Fruit fly (Drosophila melanogaster): Measurements from ENCODE around the gene CG3961.
A peak's percentile ranks its signal among the peaks of the same experiment; 100 is the strongest.

The CG3961 gene

DNA sequence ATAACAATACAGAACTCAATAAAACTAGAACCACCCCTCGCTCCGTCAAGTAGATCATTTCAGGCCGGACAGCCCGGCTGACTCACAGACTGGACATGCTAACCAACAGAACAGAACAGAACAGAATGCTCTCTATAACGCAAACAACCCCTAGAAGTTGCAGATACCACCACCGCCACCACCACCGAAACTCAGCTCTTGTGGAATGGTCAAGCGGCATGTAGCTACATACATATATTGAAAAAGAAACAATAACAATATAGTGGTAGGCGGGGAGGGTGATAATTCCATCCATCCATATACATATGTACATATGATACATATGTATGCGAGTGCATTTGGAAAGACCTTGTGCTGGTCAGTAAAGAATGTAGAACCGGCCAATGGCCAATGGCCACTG is 35.9 kb downstream of the CG3961 start (continued):
- TF ChIP-seq D (optimal IDR thresholded peaks at IDR 0.05), result peak; percentile 45
- no peak for TF ChIP-seq D (GFP tag; optimal IDR thresholded peaks at IDR 0.05)
- no peak for TF ChIP-seq Atf3 (GFP tag; optimal IDR thresholded peaks at IDR 0.05)
- TF ChIP-seq CG17186 (GFP tag; optimal IDR thresholded peaks at IDR 0.05), result no peak
- TF ChIP-seq gro (GFP tag; optimal IDR thresholded peaks at IDR 0.05), result no peak
- no peak for TF ChIP-seq D19B (GFP tag; optimal IDR thresholded peaks at IDR 0.05)
- no peak for TF ChIP-seq sens (GFP tag)
- TF ChIP-seq CG17568 (GFP tag; optimal IDR thresholded peaks at IDR 0.05), result no peak
- TF ChIP-seq peb (GFP tag; IDR thresholded peaks at IDR 0.05), result no peak
- no peak for TF ChIP-seq cas (GFP tag; IDR thresholded peaks at IDR 0.05)
- peak; percentile 84 for TF ChIP-seq seq (GFP tag; IDR thresholded peaks at IDR 0.05)
- no peak for TF ChIP-seq Dp (GFP tag; optimal IDR thresholded peaks at IDR 0.05)
- no peak for TF ChIP-seq Atf6 (GFP tag; IDR thresholded peaks at IDR 0.05)
- TF ChIP-seq Adf1 (GFP tag; IDR thresholded peaks at IDR 0.05), result no peak
- TF ChIP-seq CG12942 (GFP tag; optimal IDR thresholded peaks at IDR 0.05), result no peak
- no peak for TF ChIP-seq fd3F (GFP tag; optimal IDR thresholded peaks at IDR 0.05)
- TF ChIP-seq Drgx (GFP tag; IDR thresholded peaks at IDR 0.05), result no peak
- TF ChIP-seq kah (GFP tag; optimal IDR thresholded peaks at IDR 0.05), result no peak
- TF ChIP-seq bsh (GFP tag; optimal IDR thresholded peaks at IDR 0.05), result no peak
- no peak for TF ChIP-seq repo (GFP tag; optimal IDR thresholded peaks at IDR 0.05)
- TF ChIP-seq sna (GFP tag; IDR thresholded peaks at IDR 0.05; ENCODE audit: partially characterized antibody), result no peak
- no peak for TF ChIP-seq PHDP (tag; optimal IDR thresholded peaks at IDR 0.05)
- no peak for TF ChIP-seq Kr (GFP tag; optimal IDR thresholded peaks at IDR 0.05)
- no peak for TF ChIP-seq HLH54F (GFP tag; optimal IDR thresholded peaks at IDR 0.05)
- peak; percentile 84 for TF ChIP-seq Nf-YC (tag; optimal IDR thresholded peaks at IDR 0.05)
- TF ChIP-seq pros (GFP tag; optimal IDR thresholded peaks at IDR 0.05), result peak; percentile 62
- no peak for TF ChIP-seq pb (GFP tag; optimal IDR thresholded peaks at IDR 0.05)
- no peak for TF ChIP-seq CG17385 (GFP tag; optimal IDR thresholded peaks at IDR 0.05)
- no peak for TF ChIP-seq insv (GFP tag; optimal IDR thresholded peaks at IDR 0.05)
- no peak for TF ChIP-seq NFAT (GFP tag; IDR thresholded peaks at IDR 0.05)
- no peak for TF ChIP-seq CG9817 (tag; optimal IDR thresholded peaks at IDR 0.05)
- no peak for TF ChIP-seq CkIIα-i1 (GFP tag; IDR thresholded peaks at IDR 0.05)
- no peak for TF ChIP-seq CG16863 (GFP tag; optimal IDR thresholded peaks at IDR 0.05)
- no peak for TF ChIP-seq Lim3 (GFP tag; IDR thresholded peaks at IDR 0.05)
- no peak for TF ChIP-seq BEAF-32 (GFP tag; optimal IDR thresholded peaks at IDR 0.05)
- no peak for TF ChIP-seq CG11456 (GFP tag; IDR thresholded peaks at IDR 0.05)
- no peak for TF ChIP-seq hth (optimal IDR thresholded peaks at IDR 0.05)
- no peak for TF ChIP-seq ftz-f1 (GFP tag; optimal IDR thresholded peaks at IDR 0.05)
- no peak for TF ChIP-seq tx (GFP tag; optimal IDR thresholded peaks at IDR 0.05)
- TF ChIP-seq slou (GFP tag; optimal IDR thresholded peaks at IDR 0.05), result no peak
- no peak for TF ChIP-seq ara (GFP tag; IDR thresholded peaks at IDR 0.05)
- no peak for TF ChIP-seq NK7.1 (GFP tag; optimal IDR thresholded peaks at IDR 0.05)
- TF ChIP-seq fu2 (GFP tag; optimal IDR thresholded peaks at IDR 0.05), result no peak
- no peak for TF ChIP-seq Ssrp (tag; optimal IDR thresholded peaks at IDR 0.05)
- TF ChIP-seq abd-A (tag; optimal IDR thresholded peaks at IDR 0.05), result no peak
- no peak for TF ChIP-seq CG34376 (GFP tag; optimal IDR thresholded peaks at IDR 0.05)
- no peak for TF ChIP-seq BtbVII (GFP tag; optimal IDR thresholded peaks at IDR 0.05)
- TF ChIP-seq inv (GFP tag; IDR thresholded peaks at IDR 0.05; ENCODE audit: partially characterized antibody), result no peak
- TF ChIP-seq Nf-YB (GFP tag; optimal IDR thresholded peaks at IDR 0.05), result peak; percentile 90
- TF ChIP-seq CG4730 (GFP tag; IDR thresholded peaks at IDR 0.05), result no peak
- no peak for TF ChIP-seq CG1602 (GFP tag; optimal IDR thresholded peaks at IDR 0.05)
- no peak for TF ChIP-seq CG1603 (tag; optimal IDR thresholded peaks at IDR 0.05)
- TF ChIP-seq al (GFP tag; IDR thresholded peaks at IDR 0.05), result no peak

Measured in whole organism, embryonic.